Fruit fly (Drosophila melanogaster) whole organism, embryonic: ENCODE results near the gene Neu2.

ENCODE experiments used
- BtbVII ChIP-seq: fragments of 200-800 bp; sonication (Bioruptor generic); optimal IDR thresholded peaks from 3 replicates; lab custom pipeline; 2017; ENCODE audit warnings: missing biosample characterization, mild to moderate bottlenecking, missing genetic modification characterization
- CG10209 ChIP-seq: fragments of 200-800 bp; sonication (Bioruptor generic); optimal IDR thresholded peaks from 3 replicates; lab custom pipeline; 2017; ENCODE audit warnings: missing biosample characterization, mild to moderate bottlenecking, missing genetic modification characterization, missing genetic modification reagents
- CG10979 ChIP-seq: fragments of 200-800 bp; sonication (Bioruptor generic); optimal IDR thresholded peaks from 2 replicates; lab custom pipeline; 2018; ENCODE audit warnings: missing biosample characterization, mild to moderate bottlenecking, missing genetic modification characterization, moderate library complexity
- CG12942 ChIP-seq: fragments of 200-800 bp; sonication (Bioruptor generic); optimal IDR thresholded peaks from 3 replicates; lab custom pipeline; 2016; ENCODE audit warnings: missing biosample characterization, missing genetic modification characterization
- CG13296 ChIP-seq: fragments of 200-800 bp; sonication (Bioruptor generic); optimal IDR thresholded peaks from 3 replicates; lab custom pipeline; 2018; ENCODE audit warnings: missing biosample characterization, mild to moderate bottlenecking, missing genetic modification characterization
- CG13775 ChIP-seq: fragments of 200-800 bp; sonication (Bioruptor generic); optimal IDR thresholded peaks from 3 replicates; lab custom pipeline; 2017; ENCODE audit warnings: missing biosample characterization, mild to moderate bottlenecking, missing genetic modification characterization
- CG15514 ChIP-seq: fragments of 200-800 bp; sonication (Bioruptor generic); optimal IDR thresholded peaks from 3 replicates; lab custom pipeline; 2017; ENCODE audit warnings: missing biosample characterization, missing genetic modification characterization, mild to moderate bottlenecking, moderate library complexity, missing genetic modification reagents
- CG1647 ChIP-seq: fragments of 200-800 bp; sonication (Bioruptor generic); optimal IDR thresholded peaks from 3 replicates; lab custom pipeline; 2016; ENCODE audit warnings: missing biosample characterization, missing genetic modification characterization
- CG16813 ChIP-seq: fragments of 200-800 bp; sonication (Bioruptor generic); IDR thresholded peaks from 3 replicates; pipeline ENCODE4 v1.3.6; 2022; ENCODE audit warnings: missing biosample characterization, missing genetic modification characterization; ENCODE audit not compliant: partially characterized antibody
- CG2116 ChIP-seq: fragments of 200-800 bp; sonication (Bioruptor generic); optimal IDR thresholded peaks from 3 replicates; lab custom pipeline; 2018; ENCODE audit warnings: missing biosample characterization, mild to moderate bottlenecking, missing genetic modification characterization
- CG2202 ChIP-seq: fragments of 200-800 bp; sonication (Bioruptor generic); optimal IDR thresholded peaks from 2 replicates; lab custom pipeline; 2018; ENCODE audit warnings: missing biosample characterization, mild to moderate bottlenecking, missing genetic modification characterization
- CG33557 ChIP-seq: fragments of 200-800 bp; sonication (Bioruptor generic); optimal IDR thresholded peaks from 2 replicates; lab custom pipeline; 2019; ENCODE audit warnings: missing biosample characterization, mild to moderate bottlenecking, missing genetic modification characterization, moderate library complexity
- CG3407 ChIP-seq: fragments of 200-800 bp; sonication (Bioruptor generic); optimal IDR thresholded peaks from 2 replicates; lab custom pipeline; 2018; ENCODE audit warnings: missing biosample characterization, mild to moderate bottlenecking, missing genetic modification characterization
- CG34224 ChIP-seq: fragments of 200-800 bp; sonication (Bioruptor generic); IDR thresholded peaks from 3 replicates; pipeline ENCODE4 v1.3.6; 2022; ENCODE audit warnings: missing biosample characterization, missing genetic modification characterization; ENCODE audit not compliant: partially characterized antibody
- CG4282 ChIP-seq: fragments of 200-800 bp; sonication (Bioruptor generic); optimal IDR thresholded peaks from 2 replicates; lab custom pipeline; 2016; ENCODE audit warnings: missing biosample characterization, missing genetic modification characterization
- CG43689 ChIP-seq: fragments of 200-800 bp; sonication (Bioruptor generic); IDR thresholded peaks from 2 replicates; pipeline ENCODE4 v1.3.6; 2022; ENCODE audit warnings: missing biosample characterization, missing genetic modification characterization
- CG6175 ChIP-seq: fragments of 200-800 bp; sonication (Bioruptor generic); IDR thresholded peaks from 3 replicates; pipeline ENCODE4 v1.3.6; 2022; ENCODE audit warnings: missing biosample characterization, missing genetic modification characterization
- CG6654 ChIP-seq: fragments of 200-800 bp; sonication (Bioruptor generic); optimal IDR thresholded peaks from 2 replicates; lab custom pipeline; 2017; ENCODE audit warnings: missing biosample characterization, mild to moderate bottlenecking, missing genetic modification characterization
- CG6765 ChIP-seq: fragments of 200-800 bp; sonication (Bioruptor generic); optimal IDR thresholded peaks from 3 replicates; lab custom pipeline; 2017; ENCODE audit warnings: missing biosample characterization, mild to moderate bottlenecking, missing genetic modification characterization
- CG6854 ChIP-seq: fragments of 200-800 bp; sonication (Bioruptor generic); optimal IDR thresholded peaks from 3 replicates; lab custom pipeline; 2017; ENCODE audit warnings: missing biosample characterization, mild to moderate bottlenecking, missing genetic modification characterization
- CG8924 ChIP-seq: fragments of 200-800 bp; optimal IDR thresholded peaks from 3 replicates; lab custom pipeline; 2019; ENCODE audit warnings: missing biosample characterization, mild to moderate bottlenecking, missing genetic modification characterization, moderate library complexity
- D19A ChIP-seq: fragments of 200-800 bp; optimal IDR thresholded peaks from 3 replicates; lab custom pipeline; 2019; ENCODE audit warnings: missing biosample characterization, mild to moderate bottlenecking, missing genetic modification characterization, moderate library complexity
- Dad ChIP-seq: fragments of 200-800 bp; sonication (Bioruptor generic); optimal IDR thresholded peaks from 3 replicates; lab custom pipeline; 2016; ENCODE audit warnings: missing biosample characterization, missing genetic modification characterization
- Doc2 ChIP-seq: fragments of 200-800 bp; sonication (Bioruptor generic); IDR thresholded peaks from 2 replicates; pipeline ENCODE4 v1.3.6; 2022; ENCODE audit warnings: missing biosample characterization, missing genetic modification characterization
- Eip74EF ChIP-seq, 2 experiments: fragments of 200-800 bp in 1 of 2; fragments of >200 bp in 1 of 2; sonication (Bioruptor generic) in 1 of 2; optimal IDR thresholded peaks; 2 replicates each; lab custom pipeline; 2017 to 2019; ENCODE audit warnings: missing biosample characterization in 2 of 2, missing genetic modification characterization in 2 of 2, mild to moderate bottlenecking in 1 of 2, moderate library complexity in 1 of 2
- Ets65A ChIP-seq: fragments of 200-800 bp; sonication (Bioruptor generic); peaks from one replicate; lab custom pipeline; 2016; ENCODE audit warnings: missing biosample characterization, missing genetic modification characterization
- HmgZ ChIP-seq: fragments of 200-800 bp; sonication (Bioruptor generic); optimal IDR thresholded peaks from 2 replicates; lab custom pipeline; 2018; ENCODE audit warnings: missing biosample characterization, mild to moderate bottlenecking, missing genetic modification characterization
- MESR4 ChIP-seq: fragments of 200-800 bp; sonication (Bioruptor generic); optimal IDR thresholded peaks from 2 replicates; lab custom pipeline; 2018; ENCODE audit warnings: missing biosample characterization, mild to moderate bottlenecking, missing genetic modification characterization, moderate library complexity
- MTF-1 ChIP-seq: fragments of 200-800 bp; sonication (Bioruptor generic); optimal IDR thresholded peaks from 2 replicates; lab custom pipeline; 2018; ENCODE audit warnings: missing biosample characterization, mild to moderate bottlenecking, missing genetic modification characterization, borderline replicate concordance
- NfI ChIP-seq: fragments of 200-800 bp; sonication (Bioruptor generic); optimal IDR thresholded peaks from 3 replicates; lab custom pipeline; 2018; ENCODE audit warnings: missing biosample characterization, mild to moderate bottlenecking, missing genetic modification characterization, moderate library complexity
- Rx ChIP-seq: fragments of 200-800 bp; sonication (Bioruptor generic); IDR thresholded peaks from 2 replicates; pipeline ENCODE4 v1.3.6; 2022; ENCODE audit warnings: missing biosample characterization, missing genetic modification characterization
- Xrp1 ChIP-seq: fragments of 200-800 bp; sonication (Bioruptor generic); IDR thresholded peaks from 2 replicates; pipeline ENCODE4 v1.3.6; 2022; ENCODE audit warnings: missing biosample characterization, missing genetic modification characterization
- bab2 ChIP-seq: fragments of 200-800 bp; sonication (Bioruptor generic); optimal IDR thresholded peaks from 2 replicates; lab custom pipeline; 2016; ENCODE audit warnings: missing biosample characterization, missing genetic modification characterization
- crp ChIP-seq, 2 experiments: fragments of 200-800 bp; sonication (Bioruptor generic); optimal IDR thresholded peaks; 2 replicates in 1 of 2; 3 replicates in 1 of 2; lab custom pipeline; 2017; ENCODE audit warnings: missing biosample characterization in 2 of 2, missing genetic modification characterization in 2 of 2, mild to moderate bottlenecking in 1 of 2, moderate library complexity in 1 of 2
- dmrt11E ChIP-seq: fragments of 200-800 bp; sonication (Bioruptor generic); optimal IDR thresholded peaks from 3 replicates; lab custom pipeline; 2018; ENCODE audit warnings: missing biosample characterization, mild to moderate bottlenecking, missing genetic modification characterization, moderate library complexity
- esg ChIP-seq: fragments of 200-800 bp; sonication (Bioruptor generic); conservative IDR thresholded peaks from 2 replicates; pipeline ENCODE4 v1.3.6; 2022; ENCODE audit warnings: missing biosample characterization, missing genetic modification characterization
- eyg ChIP-seq: fragments of 200-800 bp; sonication (Bioruptor generic); optimal IDR thresholded peaks from 3 replicates; lab custom pipeline; 2016; ENCODE audit warnings: missing biosample characterization, missing genetic modification characterization
- gt ChIP-seq: fragments of 200-800 bp; sonication (Bioruptor generic); IDR thresholded peaks from 2 replicates; pipeline ENCODE4 v1.3.6; 2022; ENCODE audit warnings: missing biosample characterization, missing genetic modification characterization
- ham ChIP-seq: fragments of 200-800 bp; sonication (Bioruptor generic); IDR thresholded peaks from 2 replicates; pipeline ENCODE4 v1.3.6; 2022; ENCODE audit warnings: missing biosample characterization, missing genetic modification characterization
- jing ChIP-seq: fragments of 200-800 bp; sonication (Bioruptor generic); optimal IDR thresholded peaks from 2 replicates; lab custom pipeline; 2018; ENCODE audit warnings: missing biosample characterization, mild to moderate bottlenecking, missing genetic modification characterization
- ken ChIP-seq: fragments of 200-800 bp; sonication (Bioruptor generic); IDR thresholded peaks from 3 replicates; pipeline ENCODE4 v1.3.6; 2022; ENCODE audit warnings: missing biosample characterization, missing genetic modification characterization
- nmo ChIP-seq: fragments of 200-800 bp; sonication (Bioruptor generic); optimal IDR thresholded peaks from 2 replicates; lab custom pipeline; 2018; ENCODE audit warnings: missing biosample characterization, mild to moderate bottlenecking, missing genetic modification characterization, moderate library complexity
- onecut ChIP-seq: fragments of 200-800 bp; sonication (Bioruptor generic); IDR thresholded peaks from 2 replicates; pipeline ENCODE4 v1.3.6; 2022; ENCODE audit warnings: missing biosample characterization, missing genetic modification characterization
- org-1 ChIP-seq: fragments of 200-800 bp; sonication (Bioruptor generic); optimal IDR thresholded peaks from 2 replicates; lab custom pipeline; 2017; ENCODE audit warnings: missing biosample characterization, missing genetic modification characterization
- pros ChIP-seq: fragments of 200-800 bp; sonication (Bioruptor generic); optimal IDR thresholded peaks from 3 replicates; lab custom pipeline; 2019; ENCODE audit warnings: missing biosample characterization, mild to moderate bottlenecking, missing genetic modification characterization, moderate library complexity
- salm ChIP-seq: fragments of 200-800 bp; sonication (Bioruptor generic); optimal IDR thresholded peaks from 2 replicates; lab custom pipeline; 2018; ENCODE audit warnings: missing biosample characterization, mild to moderate bottlenecking, missing genetic modification characterization
- slou ChIP-seq: fragments of 200-800 bp; sonication (Bioruptor generic); optimal IDR thresholded peaks from 3 replicates; lab custom pipeline; 2016; ENCODE audit warnings: missing biosample characterization, missing genetic modification characterization
- ssp ChIP-seq: fragments of 200-800 bp; sonication (Bioruptor generic); IDR thresholded peaks from 2 replicates; pipeline ENCODE4 v1.3.6; 2022; ENCODE audit warnings: missing biosample characterization, missing genetic modification characterization
- vvl ChIP-seq: fragments of 200-800 bp; sonication (Bioruptor generic); IDR thresholded peaks from 2 replicates; pipeline ENCODE4 v1.3.6; 2022; ENCODE audit warnings: missing biosample characterization, missing genetic modification characterization
- wek ChIP-seq: fragments of 200-800 bp; sonication (Bioruptor generic); optimal IDR thresholded peaks from 3 replicates; lab custom pipeline; 2018; ENCODE audit warnings: missing biosample characterization, mild to moderate bottlenecking, missing genetic modification characterization, moderate library complexity

The Neu2 gene

DNA sequence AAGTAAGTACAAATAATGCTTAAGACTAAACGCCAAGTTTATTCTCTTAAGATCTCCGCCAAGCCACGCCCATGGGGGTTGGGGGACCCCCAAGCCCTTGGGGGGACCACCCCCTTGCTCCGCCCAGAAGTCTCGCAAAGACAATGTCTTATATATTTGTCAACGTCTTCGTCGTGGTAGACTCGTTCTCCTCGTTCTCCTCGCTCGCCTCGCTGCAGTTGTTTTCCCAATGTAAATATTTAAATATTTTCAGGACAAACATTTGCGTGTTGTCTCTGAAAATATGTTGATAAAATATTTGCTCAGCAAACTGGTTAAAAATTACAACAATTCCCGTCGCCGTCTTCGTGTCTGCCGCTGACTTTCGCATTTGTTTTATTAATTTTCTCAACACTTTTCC lies 26.1 kb downstream of the Neu2 start (continued):
- TF ChIP-seq MTF-1 (GFP tag; lab: Kevin White, UChicago) (peak; percentile 91), pros (GFP tag; lab: Kevin White, UChicago) (no peak), Eip74EF (GFP tag; optimal IDR thresholded peaks at IDR 0.05; lab: Kevin White, UChicago) (peak in 1 of 2 experiments; percentile 6), CG3407 (peak; percentile 90), wek (GFP tag; lab: Kevin White, UChicago) (peak; percentile 57), Rx (GFP tag; lab: Robert Waterston, UW) (peak; percentile 47; the same call in 1 of the 2 replicates), org-1 (GFP tag; lab: Kevin White, UChicago) (peak; percentile 81), crp (GFP tag; optimal IDR thresholded peaks at IDR 0.05; lab: Kevin White, UChicago) (peak in 1 of 2 experiments; percentile 27), gt (GFP tag; lab: Robert Waterston, UW) (peak; percentile 51; the same call in 1 of the 2 replicates), ssp (no peak), Dad (GFP tag; lab: Kevin White, UChicago) (peak; percentile 29), CG10979 (peak; percentile 79), onecut (peak; percentile 73), Ets65A (no peak), NfI (GFP tag; lab: Kevin White, UChicago) (peak; percentile 3), slou (GFP tag; lab: Kevin White, UChicago) (no peak), CG2116 (GFP tag; lab: Kevin White, UChicago) (peak; percentile 51), MESR4 (GFP tag; lab: Kevin White, UChicago) (no peak), nmo (GFP tag; lab: Kevin White, UChicago) (peak; percentile 68), CG4282 (GFP tag; lab: Kevin White, UChicago) (no peak), CG8924 (tag; lab: Kevin White, UChicago) (peak; percentile 90), jing (no peak), bab2 (peak; percentile 80), salm (tag; lab: Kevin White, UChicago) (peak; percentile 75), CG2202 (tag; lab: Kevin White, UChicago) (peak; percentile 96), ken (GFP tag; lab: Robert Waterston, UW) (peak; percentile 36; the same call in 1 of the 3 replicates), CG16813 (no peak), esg (GFP tag; lab: Robert Waterston, UW) (no peak), CG43689 (no peak), CG6765 (GFP tag; lab: Kevin White, UChicago) (no peak), CG1647 (peak; percentile 4), D19A (tag; lab: Kevin White, UChicago) (peak; percentile 65), vvl (GFP tag; lab: Robert Waterston, UW) (peak; percentile 71), CG12942 (GFP tag; lab: Kevin White, UChicago) (peak; percentile 25), CG13775 (GFP tag; lab: Kevin White, UChicago) (peak; percentile 43), dmrt11E (tag; lab: Kevin White, UChicago) (peak; percentile 97), HmgZ (no peak), CG13296 (GFP tag; lab: Kevin White, UChicago) (no peak), CG10209 (GFP tag; lab: Kevin White, UChicago) (peak; percentile 85), eyg (GFP tag; lab: Kevin White, UChicago) (no peak), CG15514 (GFP tag; lab: Kevin White, UChicago) (no peak), Xrp1 (GFP tag; lab: Robert Waterston, UW) (peak; percentile 88), BtbVII (GFP tag; lab: Kevin White, UChicago) (peak; percentile 66), ham (GFP tag; lab: Robert Waterston, UW) (no peak), CG6854 (no peak), Doc2 (GFP tag; lab: Robert Waterston, UW) (no peak), CG6654 (peak; percentile 38), CG6175 (GFP tag; lab: Robert Waterston, UW) (no peak), CG33557 (GFP tag; lab: Kevin White, UChicago) (peak; percentile 94), CG34224 (GFP tag; lab: Robert Waterston, UW) (no peak)
